Worm (Caenorhabditis elegans): ENCODE data around the gene srh-277.

srh-277 gene

DNA sequence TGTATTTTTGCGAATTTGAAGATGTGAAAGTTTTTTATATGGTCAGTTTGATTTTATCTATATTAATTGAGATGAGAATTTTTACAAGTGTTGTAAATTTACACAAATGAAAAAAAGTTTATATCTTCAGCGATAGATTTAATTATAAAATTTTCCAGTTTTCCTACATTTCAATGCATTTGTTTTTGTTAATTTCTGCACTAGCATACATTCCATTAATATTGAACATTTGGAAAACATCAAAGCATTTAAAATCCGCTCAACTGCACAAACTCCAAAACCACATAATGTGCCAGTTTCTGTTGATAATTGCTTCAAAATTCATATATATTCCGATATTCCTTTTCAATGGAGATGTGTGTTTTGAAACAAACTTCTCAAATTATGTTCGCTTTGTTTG lies at the start of gene srh-277:
TSS of gene srh-277 (plus strand) at position 301 of the 400 bp plus-strand sequence.
- TF ChIP-seq snpc-4 (tag; optimal IDR thresholded peaks at IDR 0.05): no peak
- TF ChIP-seq unc-86 (tag; optimal IDR thresholded peaks at IDR 0.05): no peak
- TF ChIP-seq ces-1 (GFP tag; optimal IDR thresholded peaks at IDR 0.05): no peak
- no peak for TF ChIP-seq dpl-1 (GFP tag; optimal IDR thresholded peaks at IDR 0.05)
- TF ChIP-seq ztf-11 (tag; optimal IDR thresholded peaks at IDR 0.05): no peak
- TF ChIP-seq nhr-19 (GFP tag; conservative IDR thresholded peaks at IDR 0.05): no peak
- no peak for TF ChIP-seq sup-37 (GFP tag; optimal IDR thresholded peaks at IDR 0.05)
- TF ChIP-seq nhr-12 (tag; optimal IDR thresholded peaks at IDR 0.05): no peak
- no peak for TF ChIP-seq rnt-1 (tag; optimal IDR thresholded peaks at IDR 0.05)
- TF ChIP-seq C34B4.2 (tag; optimal IDR thresholded peaks at IDR 0.05): no peak
- TF ChIP-seq nhr-85 (tag): no peak
- TF ChIP-seq Y116A8C.19 (tag; optimal IDR thresholded peaks at IDR 0.05; ENCODE audit: borderline replicate concordance): no peak
- no peak for TF ChIP-seq ets-5 (GFP tag; IDR thresholded peaks at IDR 0.05)
- TF ChIP-seq grh-1 (GFP tag; IDR thresholded peaks at IDR 0.05): no peak
- TF ChIP-seq nhr-28 (tag; optimal IDR thresholded peaks at IDR 0.05): no peak
- TF ChIP-seq lin-15B (tag; optimal IDR thresholded peaks at IDR 0.05): no peak
- no peak for TF ChIP-seq efl-1 (optimal IDR thresholded peaks at IDR 0.05)
- TF ChIP-seq efl-1 (GFP tag; optimal IDR thresholded peaks at IDR 0.05 in 1 of 2): no peak

ce11 chrV:16137043-16137442 lies 46.0 kb upstream of the srh-277 start, which contains the start of gene F44G3.7:
Gene F44G3.7 (minus strand): TSS chrV:16137143.
- TF ChIP-seq hpl-2 (GFP tag; optimal IDR thresholded peaks at IDR 0.05): no peak
- no peak for TF ChIP-seq mef-2 (tag; optimal IDR thresholded peaks at IDR 0.05)
- no peak for TF ChIP-seq lsy-2 (tag; optimal IDR thresholded peaks at IDR 0.05)
- no peak for TF ChIP-seq ceh-63 (GFP tag; optimal IDR thresholded peaks at IDR 0.05)
- TF ChIP-seq C16A3.4 (tag; optimal IDR thresholded peaks at IDR 0.05): no peak

DNA sequence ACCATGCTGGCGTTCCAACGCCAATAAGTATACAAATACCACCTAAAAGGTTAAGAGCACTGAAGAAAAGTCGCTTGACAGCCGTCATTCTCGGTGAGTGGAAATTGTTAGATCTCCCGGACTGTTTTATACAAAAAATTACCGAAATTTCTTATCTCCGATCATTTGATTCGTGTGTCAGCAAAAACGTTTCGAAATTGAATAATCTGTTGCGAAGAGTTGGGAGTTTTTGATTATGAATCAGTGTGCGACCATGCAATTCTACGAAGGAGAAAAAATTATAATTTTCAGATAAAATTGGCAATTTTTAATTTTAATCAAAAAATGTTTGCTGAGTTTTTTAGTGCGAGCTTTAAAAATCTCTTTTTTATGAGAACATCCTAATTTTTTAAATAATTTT lies 43.5 kb upstream of the srh-277 start, which contains the start of gene clc-11:
TSS of gene clc-11 (minus strand) at position 101 of the 400 bp plus-strand sequence.
- TF ChIP-seq elt-2 (tag; optimal IDR thresholded peaks at IDR 0.05) (peak; percentile 10), ceh-88 (GFP tag; IDR thresholded peaks at IDR 0.05) (no peak), efl-1 (optimal IDR thresholded peaks at IDR 0.05) (no peak), efl-1 (GFP tag; optimal IDR thresholded peaks at IDR 0.05 in 1 of 2) (peak in 1 of 2 experiments; percentile 65)

- TF ChIP-seq fos-1 (tag; optimal IDR thresholded peaks at IDR 0.05): no peak
- no peak for TF ChIP-seq mab-9 (GFP tag; IDR thresholded peaks at IDR 0.05)
- TF ChIP-seq nhr-47 (tag; optimal IDR thresholded peaks at IDR 0.05): no peak
- TF ChIP-seq ceh-88 (GFP tag; IDR thresholded peaks at IDR 0.05): no peak
- no peak for TF ChIP-seq dsc-1 (tag; optimal IDR thresholded peaks at IDR 0.05)
- TF ChIP-seq irx-1 (tag; optimal IDR thresholded peaks at IDR 0.05): no peak
- TF ChIP-seq jun-1 (tag; optimal IDR thresholded peaks at IDR 0.05): no peak
- TF ChIP-seq pqm-1 (tag; optimal IDR thresholded peaks at IDR 0.05): no peak
- TF ChIP-seq egl-27 (tag; optimal IDR thresholded peaks at IDR 0.05): no peak
- no peak for TF ChIP-seq nhr-90 (tag; optimal IDR thresholded peaks at IDR 0.05; ENCODE audit: poor library complexity)
Observed at ce11 chrV:16141071-16141470, 41.9 kb upstream of the srh-277 start, which contains the start of gene clc-32. Gene clc-32 (minus strand): TSS chrV:16141171.

ce11 chrV:16142371-16142770 lies 40.6 kb upstream of the srh-277 start, which contains the start of gene fbxa-18:
Gene fbxa-18 (plus strand): TSS chrV:16142671.
- no peak for TF ChIP-seq nhr-47 (tag; optimal IDR thresholded peaks at IDR 0.05)
- no peak for TF ChIP-seq ama-1 (optimal IDR thresholded peaks at IDR 0.05)
- TF ChIP-seq mep-1 (tag; optimal IDR thresholded peaks at IDR 0.05): no peak
- no peak for TF ChIP-seq unc-86 (tag; optimal IDR thresholded peaks at IDR 0.05)
- TF ChIP-seq C34B4.2 (tag; optimal IDR thresholded peaks at IDR 0.05): no peak
- no peak for TF ChIP-seq nhr-20 (tag; optimal IDR thresholded peaks at IDR 0.05)
- no peak for TF ChIP-seq nhr-76 (tag; optimal IDR thresholded peaks at IDR 0.05)
- no peak for TF ChIP-seq lin-39 (tag; optimal IDR thresholded peaks at IDR 0.05)
- TF ChIP-seq ceh-63 (GFP tag; optimal IDR thresholded peaks at IDR 0.05): no peak
- TF ChIP-seq unc-130 (tag; optimal IDR thresholded peaks at IDR 0.05): no peak
- TF ChIP-seq ztf-11 (tag; optimal IDR thresholded peaks at IDR 0.05): no peak
- TF ChIP-seq ces-1 (GFP tag; optimal IDR thresholded peaks at IDR 0.05): no peak
- no peak for TF ChIP-seq sup-37 (GFP tag; optimal IDR thresholded peaks at IDR 0.05)

Measured in whole organism, L1 larva.